Worm (Caenorhabditis elegans) whole organism, early embryonic: Measurements from ENCODE around the gene F32G8.2.
A peak's percentile ranks its signal among the peaks of the same experiment; 100 is the strongest.

ENCODE experiments used
- B0310.2 ChIP-seq: sonication (generic microtip); optimal IDR thresholded peaks from 2 replicates; lab custom pipeline; 2016; ENCODE audit warnings: mild to moderate bottlenecking, missing genetic modification characterization, missing compliant biosample characterization
- F13C5.2 ChIP-seq: sonication (generic microtip); optimal IDR thresholded peaks from 2 replicates; lab custom pipeline; 2017; ENCODE audit warnings: mild to moderate bottlenecking, missing genetic modification characterization, inconsistent platforms, missing compliant biosample characterization
- aly-1 ChIP-seq: sonication (generic microtip); optimal IDR thresholded peaks from 2 replicates; lab custom pipeline; 2016; ENCODE audit warnings: missing genetic modification characterization, missing compliant biosample characterization
- ama-1 ChIP-seq: fragments of 150-350 bp; optimal IDR thresholded peaks from 2 replicates; lab custom pipeline; 2014
- ceh-13 ChIP-seq: fragments of 200-800 bp; sonication (Bioruptor generic); optimal IDR thresholded peaks from 2 replicates; lab custom pipeline; 2018; ENCODE audit warnings: mild to moderate bottlenecking, missing genetic modification characterization, missing compliant biosample characterization
- ceh-36 ChIP-seq: sonication (generic microtip); optimal IDR thresholded peaks from 2 replicates; lab custom pipeline; 2016; ENCODE audit warnings: missing genetic modification characterization, inconsistent platforms, missing compliant biosample characterization
- ets-7 ChIP-seq: sonication (generic microtip); optimal IDR thresholded peaks from 2 replicates; lab custom pipeline; 2016; ENCODE audit warnings: missing genotype, missing genetic modification characterization, missing compliant biosample characterization
- flt-1 ChIP-seq: fragments of 200-800 bp; sonication (Bioruptor generic); IDR thresholded peaks from 2 replicates; pipeline ENCODE4 v1.3.6; 2022; ENCODE audit warnings: missing genetic modification characterization, missing compliant biosample characterization
- hmbx-1 ChIP-seq: sonication (generic microtip); optimal IDR thresholded peaks from 2 replicates; lab custom pipeline; 2016; ENCODE audit warnings: mild to moderate bottlenecking, missing genetic modification characterization, missing compliant biosample characterization
- hmg-4 ChIP-seq: fragments of 200-800 bp; sonication (Bioruptor generic); optimal IDR thresholded peaks from 2 replicates; lab custom pipeline; 2018; ENCODE audit warnings: mild to moderate bottlenecking, missing genetic modification characterization, missing compliant biosample characterization
- hnd-1 ChIP-seq: sonication (generic microtip); optimal IDR thresholded peaks from 2 replicates; lab custom pipeline; 2016; ENCODE audit warnings: missing genetic modification characterization, missing compliant biosample characterization
- pes-1 ChIP-seq: fragments of 200-800 bp; sonication (Bioruptor generic); IDR thresholded peaks from 2 replicates; pipeline ENCODE4 v1.3.6; 2022; ENCODE audit warnings: missing genetic modification reagents, missing genetic modification characterization, missing compliant biosample characterization
- scrt-1 ChIP-seq: fragments of 200-800 bp; sonication (Bioruptor generic); IDR thresholded peaks from 2 replicates; pipeline ENCODE4 v1.3.6; 2022; ENCODE audit warnings: missing genetic modification characterization, missing compliant biosample characterization
- sea-1 ChIP-seq: fragments of 200-800 bp; sonication (Bioruptor generic); conservative IDR thresholded peaks from 2 replicates; pipeline ENCODE4 v1.3.6; 2022; ENCODE audit warnings: missing genetic modification characterization, missing compliant biosample characterization
- tbx-11 ChIP-seq: fragments of 200-800 bp; sonication (Bioruptor generic); IDR thresholded peaks from 2 replicates; pipeline ENCODE4 v1.3.6; 2022; ENCODE audit warnings: missing genetic modification characterization, missing compliant biosample characterization
- tbx-37 ChIP-seq: fragments of 200-800 bp; sonication (Bioruptor generic); conservative IDR thresholded peaks from 2 replicates; pipeline ENCODE4 v1.3.6; 2022; ENCODE audit warnings: missing genetic modification reagents, missing genetic modification characterization, missing compliant biosample characterization
- tra-4 ChIP-seq: sonication (generic microtip); optimal IDR thresholded peaks from 2 replicates; lab custom pipeline; 2017; ENCODE audit warnings: missing genetic modification characterization, missing compliant biosample characterization

F32G8.2 gene

ce11 chrV:10568496-10568895 lies 18.7 kb downstream of the F32G8.2 start:
- TF ChIP-seq ceh-36 (tag; lab: Kevin White, UChicago) (no peak), tbx-37 (GFP tag; lab: Robert Waterston, UW) (no peak), flt-1 (no peak), aly-1 (tag; lab: Kevin White, UChicago) (no peak), tbx-11 (GFP tag; lab: Robert Waterston, UW) (no peak), sea-1 (GFP tag; lab: Robert Waterston, UW) (no peak), hnd-1 (no peak), tra-4 (tag; lab: Kevin White, UChicago) (no peak), F13C5.2 (no peak), ceh-13 (no peak)

ce11 chrV:10571523-10571922 lies 21.7 kb downstream of the F32G8.2 start:
- no peak for TF ChIP-seq tra-4 (tag; lab: Kevin White, UChicago)
- TF ChIP-seq hmbx-1 (tag; lab: Kevin White, UChicago) = no peak
- TF ChIP-seq F13C5.2 = no peak
- TF ChIP-seq ceh-36 (tag; lab: Kevin White, UChicago) = no peak
- no peak for TF ChIP-seq hmg-4 (GFP tag; lab: Kevin White, UChicago)
- TF ChIP-seq hnd-1 = no peak
- TF ChIP-seq tbx-37 (GFP tag; lab: Robert Waterston, UW) = no peak
- TF ChIP-seq flt-1 = no peak
- no peak for TF ChIP-seq B0310.2 (tag; lab: Kevin White, UChicago)
- no peak for TF ChIP-seq scrt-1 (GFP tag; lab: Robert Waterston, UW)
- no peak for TF ChIP-seq aly-1 (tag; lab: Kevin White, UChicago)
- no peak for TF ChIP-seq tbx-11 (GFP tag; lab: Robert Waterston, UW)
- no peak for TF ChIP-seq sea-1 (GFP tag; lab: Robert Waterston, UW)
- no peak for TF ChIP-seq ama-1
- TF ChIP-seq ceh-13 = no peak
- no peak for TF ChIP-seq ets-7 (tag; lab: Kevin White, UChicago)
- TF ChIP-seq pes-1 (GFP tag; lab: Robert Waterston, UW) = no peak

ce11 chrV:10572614-10573013 lies 22.8 kb downstream of the F32G8.2 start, which contains the start of gene del-6:
Gene del-6, plus strand, starts transcription at chrV:10572914.
- TF ChIP-seq aly-1 (tag; lab: Kevin White, UChicago) (no peak), ceh-13 (no peak), hmbx-1 (tag; lab: Kevin White, UChicago) (no peak), ets-7 (tag; lab: Kevin White, UChicago) (no peak), tbx-11 (GFP tag; lab: Robert Waterston, UW) (no peak), hnd-1 (no peak), F13C5.2 (no peak), ceh-36 (tag; lab: Kevin White, UChicago) (no peak), tbx-37 (GFP tag; lab: Robert Waterston, UW) (no peak), scrt-1 (GFP tag; lab: Robert Waterston, UW) (no peak), pes-1 (GFP tag; lab: Robert Waterston, UW) (no peak), hmg-4 (GFP tag; lab: Kevin White, UChicago) (no peak), tra-4 (tag; lab: Kevin White, UChicago) (no peak), B0310.2 (tag; lab: Kevin White, UChicago) (no peak), sea-1 (GFP tag; lab: Robert Waterston, UW) (no peak), ama-1 (no peak), flt-1 (no peak)

ce11 chrV:10574197-10574596 lies 24.4 kb downstream of the F32G8.2 start:
- TF ChIP-seq ceh-36 (tag; lab: Kevin White, UChicago) (no peak), hmg-4 (GFP tag; lab: Kevin White, UChicago) (no peak), sea-1 (GFP tag; lab: Robert Waterston, UW) (no peak), pes-1 (GFP tag; lab: Robert Waterston, UW) (no peak), ama-1 (no peak), hmbx-1 (tag; lab: Kevin White, UChicago) (no peak), flt-1 (no peak), aly-1 (tag; lab: Kevin White, UChicago) (no peak), B0310.2 (tag; lab: Kevin White, UChicago) (no peak), F13C5.2 (no peak), scrt-1 (GFP tag; lab: Robert Waterston, UW) (no peak), tbx-11 (GFP tag; lab: Robert Waterston, UW) (no peak), ceh-13 (no peak), ets-7 (tag; lab: Kevin White, UChicago) (no peak), tra-4 (tag; lab: Kevin White, UChicago) (no peak)

ce11 chrV:10576319-10576718 lies 26.5 kb downstream of the F32G8.2 start, which contains the start of gene vps-54:
Gene vps-54, minus strand, starts transcription at chrV:10576419.
- TF ChIP-seq flt-1 = no peak
- no peak for TF ChIP-seq sea-1 (GFP tag; lab: Robert Waterston, UW)
- no peak for TF ChIP-seq tbx-37 (GFP tag; lab: Robert Waterston, UW)

- TF ChIP-seq ama-1 = no peak
- no peak for TF ChIP-seq aly-1 (tag; lab: Kevin White, UChicago)
- no peak for TF ChIP-seq flt-1
- TF ChIP-seq F13C5.2 = no peak
- TF ChIP-seq sea-1 (GFP tag; lab: Robert Waterston, UW) = no peak
- no peak for TF ChIP-seq ets-7 (tag; lab: Kevin White, UChicago)
- TF ChIP-seq B0310.2 (tag; lab: Kevin White, UChicago) = no peak
- no peak for TF ChIP-seq ceh-13
Measured at ce11 chrV:10578226-10578625, 28.4 kb downstream of the F32G8.2 start, which contains the start of gene mics-1. Gene mics-1, minus strand, starts transcription at chrV:10578326.

ce11 chrV:10578938-10579337 lies 29.1 kb downstream of the F32G8.2 start, which contains the start of the genes erh-1 and lpd-9:
Gene erh-1, minus strand, starts transcription at chrV:10579141.
Gene lpd-9, plus strand, starts transcription at chrV:10579305.
- TF ChIP-seq pes-1 (GFP tag; lab: Robert Waterston, UW) (no peak), F13C5.2 (peak; percentile 54), tbx-37 (GFP tag; lab: Robert Waterston, UW) (0 out of 2 replicates have a peak, but pooled peaks have one; percentile 31)

ce11 chrV:10580638-10581037 lies 30.8 kb downstream of the F32G8.2 start:
- TF ChIP-seq ama-1 = no peak
- no peak for TF ChIP-seq sea-1 (GFP tag; lab: Robert Waterston, UW)
- no peak for TF ChIP-seq tbx-37 (GFP tag; lab: Robert Waterston, UW)
- TF ChIP-seq scrt-1 (GFP tag; lab: Robert Waterston, UW) = no peak
- no peak for TF ChIP-seq tbx-11 (GFP tag; lab: Robert Waterston, UW)
- TF ChIP-seq B0310.2 (tag; lab: Kevin White, UChicago) = no peak
- no peak for TF ChIP-seq F13C5.2
- no peak for TF ChIP-seq tra-4 (tag; lab: Kevin White, UChicago)
- TF ChIP-seq flt-1 = no peak
- TF ChIP-seq hnd-1 = no peak
- TF ChIP-seq ceh-13 = no peak
- no peak for TF ChIP-seq hmbx-1 (tag; lab: Kevin White, UChicago)
- no peak for TF ChIP-seq aly-1 (tag; lab: Kevin White, UChicago)
- no peak for TF ChIP-seq ets-7 (tag; lab: Kevin White, UChicago)
- TF ChIP-seq hmg-4 (GFP tag; lab: Kevin White, UChicago) = no peak
- TF ChIP-seq pes-1 (GFP tag; lab: Robert Waterston, UW) = no peak
